Worm (Caenorhabditis elegans) whole organism, mixed stage, embryonic: ENCODE measurements around the gene ztf-30.

Experiments used
- bed-3 ChIP-seq: fragments of 200-800 bp; sonication (Bioruptor generic); optimal IDR thresholded peaks from 3 replicates; lab custom pipeline; 2018; ENCODE audit warnings: mild to moderate bottlenecking, missing genetic modification characterization, moderate library complexity, missing compliant biosample characterization
- blmp-1 ChIP-seq: fragments of 150-350 bp; optimal IDR thresholded peaks from 2 replicates; lab custom pipeline; 2014; ENCODE audit warnings: missing biosample characterization, missing genetic modification characterization
- ceh-39 ChIP-seq: fragments of 150-350 bp; optimal IDR thresholded peaks from 2 replicates; lab custom pipeline; 2014; ENCODE audit warnings: missing biosample characterization, missing genetic modification characterization
- ceh-43 ChIP-seq: fragments of 200-800 bp; sonication (Bioruptor generic); optimal IDR thresholded peaks from 2 replicates; lab custom pipeline; 2018; ENCODE audit warnings: mild to moderate bottlenecking, missing genetic modification characterization, moderate library complexity, missing compliant biosample characterization
- ceh-83 ChIP-seq: fragments of 200-800 bp; sonication (Bioruptor generic); optimal IDR thresholded peaks from 2 replicates; lab custom pipeline; 2018; ENCODE audit warnings: mild to moderate bottlenecking, missing genetic modification characterization, missing compliant biosample characterization
- cnd-1 ChIP-seq: fragments of 200-800 bp; sonication (Bioruptor generic); optimal IDR thresholded peaks from 2 replicates; lab custom pipeline; 2018; ENCODE audit warnings: mild to moderate bottlenecking, missing genetic modification characterization, missing compliant biosample characterization
- drap-1 ChIP-seq: fragments of 200-800 bp; sonication (Bioruptor generic); optimal IDR thresholded peaks from 3 replicates; lab custom pipeline; 2018; ENCODE audit warnings: mild to moderate bottlenecking, missing genetic modification characterization, missing compliant biosample characterization
- elt-1 ChIP-seq: sonication (generic microtip); optimal IDR thresholded peaks from 2 replicates; lab custom pipeline; 2017; ENCODE audit warnings: missing genetic modification characterization, mild to moderate bottlenecking, missing compliant biosample characterization, antibody characterized with exemption, moderate library complexity, borderline replicate concordance; ENCODE audit not compliant: insufficient read depth
- ham-2 ChIP-seq: fragments of 200-800 bp; sonication (Bioruptor generic); optimal IDR thresholded peaks from 2 replicates; lab custom pipeline; 2018; ENCODE audit warnings: mild to moderate bottlenecking, missing genetic modification characterization, missing compliant biosample characterization
- lsy-2 ChIP-seq: fragments of 150-350 bp; optimal IDR thresholded peaks from 2 replicates; lab custom pipeline; 2014; ENCODE audit warnings: missing biosample characterization, missing genetic modification characterization
- mep-1 ChIP-seq: fragments of 150-350 bp; optimal IDR thresholded peaks from 2 replicates; lab custom pipeline; 2017; ENCODE audit warnings: missing biosample characterization, missing genetic modification reagents, missing genetic modification characterization, inconsistent platforms
- mls-2 ChIP-seq: sonication (generic microtip); optimal IDR thresholded peaks from 2 replicates; lab custom pipeline; 2016; ENCODE audit warnings: mild to moderate bottlenecking, missing genetic modification characterization, moderate library complexity, missing compliant biosample characterization
- nhr-2 ChIP-seq: fragments of 150-350 bp; optimal IDR thresholded peaks from 2 replicates; lab custom pipeline; 2014; ENCODE audit warnings: missing biosample characterization, missing genetic modification characterization
- nhr-237 ChIP-seq: fragments of 150-350 bp; optimal IDR thresholded peaks from 2 replicates; lab custom pipeline; 2014; ENCODE audit warnings: missing biosample characterization, missing genetic modification characterization
- nhr-28 ChIP-seq: fragments of 150-350 bp; optimal IDR thresholded peaks from 2 replicates; lab custom pipeline; 2014; ENCODE audit warnings: missing biosample characterization, missing genetic modification characterization
- nhr-76 ChIP-seq: sonication (generic microtip); optimal IDR thresholded peaks from 2 replicates; lab custom pipeline; 2017; ENCODE audit warnings: missing biosample characterization, missing genetic modification characterization
- snpc-4 ChIP-seq: fragments of 150-350 bp; optimal IDR thresholded peaks from 2 replicates; lab custom pipeline; 2014; ENCODE audit warnings: missing biosample characterization, missing genetic modification characterization
- sptf-1 ChIP-seq: sonication (generic microtip); optimal IDR thresholded peaks from 2 replicates; lab custom pipeline; 2017; ENCODE audit warnings: mild to moderate bottlenecking, missing genetic modification characterization, moderate library complexity, missing compliant biosample characterization
- tbx-8 ChIP-seq: fragments of 200-800 bp; sonication (Bioruptor generic); optimal IDR thresholded peaks from 2 replicates; lab custom pipeline; 2018; ENCODE audit warnings: mild to moderate bottlenecking, missing genetic modification characterization, moderate library complexity, missing compliant biosample characterization
- zip-8 ChIP-seq: fragments of 150-350 bp; optimal IDR thresholded peaks from 2 replicates; lab custom pipeline; 2014; ENCODE audit warnings: missing biosample characterization, missing genetic modification characterization

The ztf-30 gene

ce11 chrIII:8551705-8552104 lies 46.0 kb downstream of the ztf-30 start:
- TF ChIP-seq nhr-2 (tag; lab: Kevin White, UChicago) (no peak), lsy-2 (tag; lab: Kevin White, UChicago) (no peak), mep-1 (tag; lab: Kevin White, UChicago) (no peak)

ce11 chrIII:8545515-8545914 lies 52.2 kb downstream of the ztf-30 start, which contains the start of gene ZC21.6:
Gene ZC21.6, minus strand, starts transcription at chrIII:8545615.
- TF ChIP-seq bed-3 (GFP tag; lab: Kevin White, UChicago) (no peak), mep-1 (tag; lab: Kevin White, UChicago) (no peak), nhr-237 (no peak), ceh-43 (GFP tag; lab: Kevin White, UChicago) (no peak), elt-1 (tag; lab: Kevin White, UChicago) (no peak), lsy-2 (tag; lab: Kevin White, UChicago) (no peak), ham-2 (no peak), cnd-1 (no peak), nhr-76 (no peak), blmp-1 (tag; lab: Kevin White, UChicago) (no peak), nhr-2 (tag; lab: Kevin White, UChicago) (no peak), snpc-4 (tag; lab: Kevin White, UChicago) (no peak), ceh-39 (tag; lab: Kevin White, UChicago) (no peak), nhr-28 (tag; lab: Kevin White, UChicago) (no peak), ceh-83 (GFP tag; lab: Kevin White, UChicago) (no peak), tbx-8 (no peak), zip-8 (tag; lab: Kevin White, UChicago) (no peak), mls-2 (no peak), drap-1 (GFP tag; lab: Kevin White, UChicago) (no peak), sptf-1 (tag; lab: Kevin White, UChicago) (no peak)
